Worm (Caenorhabditis elegans): ENCODE results near the gene C07E3.4.

C07E3.4 gene

ce11 chrII:10321410-10321809 lies 39.2 kb upstream of the C07E3.4 start, which contains the start of gene idpp-4:
idpp-4 (plus strand) TSS chrII:10321460.
- TF ChIP-seq efl-1 (optimal IDR thresholded peaks at IDR 0.05) (no peak), efl-1 (GFP tag; optimal IDR thresholded peaks at IDR 0.05 in 1 of 2) (peak in 1 of 2 experiments; percentile 23), dpl-1 (GFP tag; optimal IDR thresholded peaks at IDR 0.05) (no peak), lin-39 (tag; optimal IDR thresholded peaks at IDR 0.05) (no peak), C04F5.9 (tag; optimal IDR thresholded peaks at IDR 0.05) (no peak)

ce11 chrII:10325615-10326232 lies 34.9 kb upstream of the C07E3.4 start, which contains the start of gene appg-1:
appg-1 (plus strand) TSS chrII:10326041.
- no peak for TF ChIP-seq unc-98 (GFP tag; IDR thresholded peaks at IDR 0.05)
- TF ChIP-seq nhr-11 (tag; optimal IDR thresholded peaks at IDR 0.05), result no peak
- no peak for TF ChIP-seq fos-1 (tag; optimal IDR thresholded peaks at IDR 0.05)
- TF ChIP-seq egl-27 (tag; optimal IDR thresholded peaks at IDR 0.05), result no peak
- TF ChIP-seq nhr-19 (GFP tag; conservative IDR thresholded peaks at IDR 0.05), result no peak
- no peak for TF ChIP-seq sup-37 (GFP tag; optimal IDR thresholded peaks at IDR 0.05)
- TF ChIP-seq F16B12.6 (tag; optimal IDR thresholded peaks at IDR 0.05), result no peak
- TF ChIP-seq nhr-77 (tag; optimal IDR thresholded peaks at IDR 0.05), result no peak
- TF ChIP-seq mef-2 (tag; optimal IDR thresholded peaks at IDR 0.05), result no peak
- no peak for TF ChIP-seq mdl-1 (tag; optimal IDR thresholded peaks at IDR 0.05)
- TF ChIP-seq zag-1 (tag; optimal IDR thresholded peaks at IDR 0.05), result no peak
- no peak for TF ChIP-seq unc-86 (tag; optimal IDR thresholded peaks at IDR 0.05)
- no peak for TF ChIP-seq pax-3 (tag; optimal IDR thresholded peaks at IDR 0.05)
- no peak for TF ChIP-seq swsn-7 (tag; optimal IDR thresholded peaks at IDR 0.05)
- no peak for TF ChIP-seq lin-35 (GFP tag; optimal IDR thresholded peaks at IDR 0.05)
- TF ChIP-seq isw-1 (GFP tag; IDR thresholded peaks at IDR 0.05), result no peak
- no peak for TF ChIP-seq nhr-47 (tag; optimal IDR thresholded peaks at IDR 0.05)

- TF ChIP-seq nhr-19 (GFP tag; conservative IDR thresholded peaks at IDR 0.05) (no peak), zag-1 (tag; optimal IDR thresholded peaks at IDR 0.05) (no peak), sup-37 (GFP tag; optimal IDR thresholded peaks at IDR 0.05) (no peak), lin-15B (tag; optimal IDR thresholded peaks at IDR 0.05) (no peak), ceh-82 (tag; optimal IDR thresholded peaks at IDR 0.05) (no peak), unc-86 (tag; optimal IDR thresholded peaks at IDR 0.05) (no peak), ztf-4 (tag; optimal IDR thresholded peaks at IDR 0.05) (no peak), ama-1 (optimal IDR thresholded peaks at IDR 0.05) (no peak), hlh-17 (GFP tag; optimal IDR thresholded peaks at IDR 0.05; ENCODE audit: borderline replicate concordance) (no peak), nhr-76 (tag; optimal IDR thresholded peaks at IDR 0.05) (no peak), aha-1 (tag; optimal IDR thresholded peaks at IDR 0.05) (no peak), elt-3 (tag; optimal IDR thresholded peaks at IDR 0.05) (no peak), lir-3 (tag; optimal IDR thresholded peaks at IDR 0.05; ENCODE audit: poor library complexity) (no peak), F16B12.6 (tag; optimal IDR thresholded peaks at IDR 0.05) (no peak), ces-1 (GFP tag; optimal IDR thresholded peaks at IDR 0.05) (no peak), fkh-4 (tag; optimal IDR thresholded peaks at IDR 0.05; ENCODE audit: borderline replicate concordance) (no peak), dsc-1 (tag; optimal IDR thresholded peaks at IDR 0.05) (no peak), lsy-2 (tag; optimal IDR thresholded peaks at IDR 0.05) (no peak), isw-1 (GFP tag; IDR thresholded peaks at IDR 0.05) (no peak)
Observed at ce11 chrII:10329754-10330153, 30.8 kb upstream of the C07E3.4 start.

DNA sequence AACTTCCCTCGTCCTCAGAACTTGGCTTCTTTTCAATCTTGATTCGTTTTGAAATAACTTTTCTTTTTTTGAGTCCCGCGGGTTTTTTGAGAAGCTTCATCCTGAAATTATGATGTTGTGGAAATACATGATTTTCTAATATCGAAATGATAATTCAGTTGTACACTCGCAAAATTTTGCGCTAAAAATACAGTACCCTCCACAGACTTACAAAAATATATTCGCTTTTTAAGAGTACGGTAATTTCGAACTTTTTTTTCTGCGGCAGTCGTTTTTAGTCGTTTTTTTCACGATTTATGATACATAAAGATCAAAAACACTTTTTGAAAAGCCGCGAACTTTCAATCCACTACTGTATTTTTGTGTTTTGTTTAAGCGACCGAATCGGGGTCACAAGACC lies 15.6 kb upstream of the C07E3.4 start, which contains the start of gene pro-2:
TSS of gene pro-2 (minus strand) at position 101 of the 400 bp plus-strand sequence.
- no peak for TF ChIP-seq vab-15 (tag; optimal IDR thresholded peaks at IDR 0.05)

Measured in whole organism, L1 larva.